Fruit fly (Drosophila melanogaster): ENCODE measurements around the gene vig.

Gene vig

dm6 chr2L:15067832-15068231, 2.3 kb downstream of the vig start (continued):
- peak; percentile 42 for TF ChIP-seq Usf (GFP tag; optimal IDR thresholded peaks at IDR 0.05)
- TF ChIP-seq Mes4 (GFP tag; optimal IDR thresholded peaks at IDR 0.05), result peak; percentile 17
- TF ChIP-seq CG10267 (tag; optimal IDR thresholded peaks at IDR 0.05), result peak; percentile 83
- TF ChIP-seq p53 (GFP tag; optimal IDR thresholded peaks at IDR 0.05), result no peak
- peak; percentile 49 for TF ChIP-seq CG33213 (GFP tag; optimal IDR thresholded peaks at IDR 0.05)
- peak; percentile 83 for TF ChIP-seq CG12659 (GFP tag; optimal IDR thresholded peaks at IDR 0.05)
- peak; percentile 34 for TF ChIP-seq CG8290 (GFP tag; optimal IDR thresholded peaks at IDR 0.05)
- TF ChIP-seq CG8290 (tag; optimal IDR thresholded peaks at IDR 0.05), result peak in 1 of 2 experiments; percentile 86
- peak; percentile 59 for TF ChIP-seq CG4328 (GFP tag; optimal IDR thresholded peaks at IDR 0.05)
- TF ChIP-seq CG13424 (tag; optimal IDR thresholded peaks at IDR 0.05), result peak; percentile 32
- TF ChIP-seq oc (tag; optimal IDR thresholded peaks at IDR 0.05), result no peak
- TF ChIP-seq gcm (GFP tag; optimal IDR thresholded peaks at IDR 0.05), result peak; percentile 93
- TF ChIP-seq CG11696 (GFP tag; IDR thresholded peaks at IDR 0.05), result no peak
- TF ChIP-seq cas (GFP tag; IDR thresholded peaks at IDR 0.05), result peak; percentile 14; the same call in 1 of the 2 replicates
- TF ChIP-seq klu (GFP tag; IDR thresholded peaks at IDR 0.05), result peak; percentile 19; the same call in 1 of the 2 replicates
- no peak for TF ChIP-seq run (tag; optimal IDR thresholded peaks at IDR 0.05)
- TF ChIP-seq CG15601 (tag; optimal IDR thresholded peaks at IDR 0.05), result peak; percentile 54
- TF ChIP-seq Sox100B (GFP tag; optimal IDR thresholded peaks at IDR 0.05), result no peak
- TF ChIP-seq luna (GFP tag; optimal IDR thresholded peaks at IDR 0.05), result no peak
- TF ChIP-seq CG11560 (tag; IDR thresholded peaks at IDR 0.05), result no peak
- peak; percentile 76; the same call in 1 of the 2 replicates for TF ChIP-seq chm (GFP tag; IDR thresholded peaks at IDR 0.05)
- no peak for TF ChIP-seq Awh (GFP tag; IDR thresholded peaks at IDR 0.05)
- peak; percentile 98 for TF ChIP-seq cg (GFP tag; optimal IDR thresholded peaks at IDR 0.05)
- TF ChIP-seq mirr (GFP tag; optimal IDR thresholded peaks at IDR 0.05), result peak; percentile 77
- TF ChIP-seq lab (GFP tag; optimal IDR thresholded peaks at IDR 0.05), result peak; percentile 76
- peak; percentile 62 for TF ChIP-seq CG9932 (GFP tag; IDR thresholded peaks at IDR 0.05)
- TF ChIP-seq CG4617 (GFP tag; optimal IDR thresholded peaks at IDR 0.05; ENCODE audit: borderline replicate concordance), result peak; percentile 33
- peak; percentile 13 for TF ChIP-seq Dip3 (GFP tag; optimal IDR thresholded peaks at IDR 0.05)
- peak; percentile 85; the same call in 2 of the 3 replicates for TF ChIP-seq CG34422 (GFP tag; IDR thresholded peaks at IDR 0.05)
- peak; percentile 79 for TF ChIP-seq yki (optimal IDR thresholded peaks at IDR 0.05)
- TF ChIP-seq CG4360 (GFP tag; IDR thresholded peaks at IDR 0.05), result 0 out of 2 replicates have a peak, but pooled peaks have one; percentile 18
- TF ChIP-seq trem (tag; optimal IDR thresholded peaks at IDR 0.05), result peak; percentile 77
- peak; percentile 100 for TF ChIP-seq dm (GFP tag; optimal IDR thresholded peaks at IDR 0.05)
- peak; percentile 74 for TF ChIP-seq phol (tag; optimal IDR thresholded peaks at IDR 0.05)
- peak; percentile 44 for TF ChIP-seq caup (GFP tag; optimal IDR thresholded peaks at IDR 0.05; ENCODE audit: severe bottlenecking)
- no peak for TF ChIP-seq Antp (GFP tag; optimal IDR thresholded peaks at IDR 0.05)
- peak; percentile 33 for TF ChIP-seq exex (tag; optimal IDR thresholded peaks at IDR 0.05)
- TF ChIP-seq Dek (tag; optimal IDR thresholded peaks at IDR 0.05), result peak; percentile 38
- TF ChIP-seq Poxn (GFP tag; IDR thresholded peaks at IDR 0.05), result no peak
- TF ChIP-seq E2f2 (GFP tag; IDR thresholded peaks at IDR 0.05), result peak; percentile 100
- TF ChIP-seq CG9797 (GFP tag; optimal IDR thresholded peaks at IDR 0.05), result peak; percentile 63
- TF ChIP-seq hb (GFP tag; IDR thresholded peaks at IDR 0.05; ENCODE audit: partially characterized antibody), result peak; percentile 75; the same call in 2 of the 3 replicates
- TF ChIP-seq prd (optimal IDR thresholded peaks at IDR 0.05), result no peak
- TF ChIP-seq prd (GFP tag; IDR thresholded peaks at IDR 0.05), result no peak
- peak; percentile 88 for TF ChIP-seq knrl (GFP tag; IDR thresholded peaks at IDR 0.05; ENCODE audit: partially characterized antibody)
- TF ChIP-seq CHES-1-like (GFP tag; optimal IDR thresholded peaks at IDR 0.05), result peak; percentile 34
- TF ChIP-seq CG17912 (GFP tag; optimal IDR thresholded peaks at IDR 0.05), result peak; percentile 86
- peak; percentile 86 for TF ChIP-seq HmgD (GFP tag; optimal IDR thresholded peaks at IDR 0.05)
- peak; percentile 14; the same call in 1 of the 4 replicates for TF ChIP-seq Gug (GFP tag; IDR thresholded peaks at IDR 0.05)
- no peak for TF ChIP-seq CG1529 (GFP tag; optimal IDR thresholded peaks at IDR 0.05)
- TF ChIP-seq Doc3 (GFP tag; IDR thresholded peaks at IDR 0.05; ENCODE audit: partially characterized antibody), result peak; percentile 76

Measured in whole organism, embryonic.